Comparison of ENCODE assay signal across 5 worm cellular contexts in the genomic region with DNA sequence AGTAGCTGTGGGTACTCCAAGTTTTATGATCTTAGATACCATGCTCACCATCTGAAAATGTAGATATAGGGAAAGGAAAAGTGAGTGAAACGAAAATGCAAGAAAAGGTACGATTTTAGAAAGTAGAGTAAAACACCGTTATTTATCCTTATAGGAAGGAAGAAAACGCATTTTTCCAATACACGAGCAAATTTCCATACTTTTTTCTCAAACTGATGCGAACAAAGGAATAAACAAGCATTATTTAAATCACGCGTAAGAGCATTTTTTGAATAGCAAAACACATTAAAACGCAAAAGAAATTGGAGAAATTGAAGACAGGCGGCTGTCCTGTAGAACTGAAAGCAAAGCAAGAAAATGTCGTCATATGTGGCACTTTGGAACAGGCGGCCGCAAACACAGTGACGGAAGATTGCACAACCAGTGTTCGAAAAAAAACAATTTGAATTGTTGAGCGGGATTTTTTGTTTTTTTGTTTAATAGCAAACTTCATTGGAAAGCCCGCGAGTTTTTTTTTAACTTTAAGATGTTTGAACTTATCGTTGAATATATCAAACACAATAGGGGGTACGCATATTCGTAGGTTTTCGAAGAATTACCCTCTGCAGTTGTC.
A peak's percentile ranks its signal among the peaks of the same experiment; 100 is the strongest.
TF ChIP-seq lines count a peak whose summit lies in the region.

A gene (minus strand): TSS at position 51 of the 613 bp plus-strand sequence.

TF ChIP-seq in whole organism, L1 larva, 84 proteins besides CTCF, POLR2A, EP300 and RAD21 (continues in another document):
- no peak for TF ChIP-seq nhr-47 (tag; optimal IDR thresholded peaks at IDR 0.05; lab: Kevin White, UChicago)
- TF ChIP-seq ces-1 (GFP tag; optimal IDR thresholded peaks at IDR 0.05; lab: Kevin White, UChicago): no peak
- TF ChIP-seq efl-1 (optimal IDR thresholded peaks at IDR 0.05; lab: Kevin White, UChicago): peak in 1 of 2 experiments; percentile 7
- TF ChIP-seq efl-1 (GFP tag; optimal IDR thresholded peaks at IDR 0.05 in 1 of 2; lab: Kevin White, UChicago): peak; percentile 47 to 95
- no peak for TF ChIP-seq rnt-1 (tag; optimal IDR thresholded peaks at IDR 0.05; lab: Kevin White, UChicago)
- no peak for TF ChIP-seq nhr-71 (tag; optimal IDR thresholded peaks at IDR 0.05; lab: Kevin White, UChicago)
- no peak for TF ChIP-seq lir-3 (tag; optimal IDR thresholded peaks at IDR 0.05; lab: Kevin White, UChicago; ENCODE audit: poor library complexity)
- peak; percentile 87 for TF ChIP-seq F16B12.6 (tag; optimal IDR thresholded peaks at IDR 0.05; lab: Kevin White, UChicago)
- no peak for TF ChIP-seq vab-15 (tag; optimal IDR thresholded peaks at IDR 0.05; lab: Kevin White, UChicago)
- TF ChIP-seq hpl-2 (GFP tag; optimal IDR thresholded peaks at IDR 0.05; lab: Kevin White, UChicago): no peak
- TF ChIP-seq nhr-85 (tag; lab: Kevin White, UChicago): no peak
- TF ChIP-seq sup-37 (GFP tag; optimal IDR thresholded peaks at IDR 0.05; lab: Kevin White, UChicago): no peak
- no peak for TF ChIP-seq lin-14 (GFP tag; optimal IDR thresholded peaks at IDR 0.05; lab: Kevin White, UChicago)
- TF ChIP-seq mep-1 (tag; optimal IDR thresholded peaks at IDR 0.05; lab: Kevin White, UChicago): no peak
- TF ChIP-seq ceh-82 (tag; optimal IDR thresholded peaks at IDR 0.05; lab: Kevin White, UChicago): no peak
- TF ChIP-seq snu-23 (GFP tag; optimal IDR thresholded peaks at IDR 0.05; lab: Kevin White, UChicago): peak; percentile 28
- TF ChIP-seq mab-9 (GFP tag; IDR thresholded peaks at IDR 0.05; lab: Robert Waterston, UW): no peak

TF ChIP-seq in whole organism, L2 larva, 48 proteins besides CTCF, POLR2A, EP300 and RAD21:
- TF ChIP-seq ztf-4 (tag; optimal IDR thresholded peaks at IDR 0.05; lab: Kevin White, UChicago) (no peak), nhr-23 (tag; optimal IDR thresholded peaks at IDR 0.05; lab: Kevin White, UChicago) (no peak), ama-1 (optimal IDR thresholded peaks at IDR 0.05; lab: Kevin White, UChicago) (no peak), C34F6.9 (tag; optimal IDR thresholded peaks at IDR 0.05; lab: Kevin White, UChicago) (no peak), lin-39 (tag; optimal IDR thresholded peaks at IDR 0.05; lab: Kevin White, UChicago) (no peak), ceh-16 (tag; optimal IDR thresholded peaks at IDR 0.05; lab: Kevin White, UChicago) (no peak), mdl-1 (tag; optimal IDR thresholded peaks at IDR 0.05; lab: Kevin White, UChicago) (no peak), lin-13 (GFP tag; optimal IDR thresholded peaks at IDR 0.05; lab: Kevin White, UChicago) (no peak), nhr-129 (tag; optimal IDR thresholded peaks at IDR 0.05; lab: Kevin White, UChicago) (peak; percentile 4)

TF ChIP-seq in whole organism, L3 larva, 47 proteins besides CTCF, POLR2A, EP300 and RAD21:
- no peak for TF ChIP-seq tbx-2 (tag; optimal IDR thresholded peaks at IDR 0.05; lab: Kevin White, UChicago)
- peak; percentile 11 for TF ChIP-seq elt-2 (tag; optimal IDR thresholded peaks at IDR 0.05; lab: Kevin White, UChicago)
- TF ChIP-seq fkh-2 (tag; optimal IDR thresholded peaks at IDR 0.05; lab: Kevin White, UChicago): no peak
- no peak for TF ChIP-seq jun-1 (tag; optimal IDR thresholded peaks at IDR 0.05; lab: Kevin White, UChicago)
- TF ChIP-seq elt-3 (tag; optimal IDR thresholded peaks at IDR 0.05; lab: Kevin White, UChicago): no peak
- TF ChIP-seq ZK546.5 (tag; optimal IDR thresholded peaks at IDR 0.05; lab: Kevin White, UChicago): no peak
- TF ChIP-seq nhr-25 (tag; optimal IDR thresholded peaks at IDR 0.05; lab: Kevin White, UChicago): no peak
- TF ChIP-seq ceh-82 (tag; optimal IDR thresholded peaks at IDR 0.05; lab: Kevin White, UChicago): no peak
- TF ChIP-seq snpc-4 (tag; optimal IDR thresholded peaks at IDR 0.05; lab: Kevin White, UChicago): no peak

TF ChIP-seq in whole organism, L4 larva, 104 proteins besides CTCF, POLR2A, EP300 and RAD21:
- TF ChIP-seq ceh-20 (GFP tag; IDR thresholded peaks at IDR 0.05; lab: Robert Waterston, UW) (no peak), mes-2 (tag; optimal IDR thresholded peaks at IDR 0.05; lab: Kevin White, UChicago; ENCODE audit: poor library complexity, severe bottlenecking) (peak; percentile 40), dmd-9 (GFP tag; IDR thresholded peaks at IDR 0.05; lab: Robert Waterston, UW) (no peak), F10B5.3 (tag; optimal IDR thresholded peaks at IDR 0.05; lab: Kevin White, UChicago) (no peak), pqm-1 (tag; optimal IDR thresholded peaks at IDR 0.05; lab: Kevin White, UChicago) (no peak), dpl-1 (GFP tag; optimal IDR thresholded peaks at IDR 0.05; lab: Kevin White, UChicago) (peak; percentile 30), php-3 (GFP tag; IDR thresholded peaks at IDR 0.05; lab: Robert Waterston, UW) (no peak), hlh-11 (tag; optimal IDR thresholded peaks at IDR 0.05; lab: Kevin White, UChicago) (no peak), lin-38 (GFP tag; IDR thresholded peaks at IDR 0.05; lab: Robert Waterston, UW) (no peak), dmd-6 (GFP tag; IDR thresholded peaks at IDR 0.05; lab: Robert Waterston, UW) (no peak), Y105C5A.15 (GFP tag; IDR thresholded peaks at IDR 0.05; lab: Robert Waterston, UW) (no peak), nhr-76 (tag; optimal IDR thresholded peaks at IDR 0.05; lab: Kevin White, UChicago) (no peak), skn-1 (tag; optimal IDR thresholded peaks at IDR 0.05; lab: Kevin White, UChicago) (no peak), nhr-111 (GFP tag; optimal IDR thresholded peaks at IDR 0.05; lab: Kevin White, UChicago) (no peak), zfp-2 (tag; optimal IDR thresholded peaks at IDR 0.05; lab: Kevin White, UChicago) (no peak), spr-1 (tag; optimal IDR thresholded peaks at IDR 0.05; lab: Kevin White, UChicago) (no peak), duxl-1 (tag; optimal IDR thresholded peaks at IDR 0.05; lab: Kevin White, UChicago; ENCODE audit: poor library complexity) (no peak), F37D6.2 (tag; optimal IDR thresholded peaks at IDR 0.05; lab: Kevin White, UChicago) (no peak)

TF ChIP-seq in whole organism, young adult, 124 proteins besides CTCF, POLR2A, EP300 and RAD21:
- peak; percentile 93 for TF ChIP-seq madf-6 (GFP tag; IDR thresholded peaks at IDR 0.05; lab: Robert Waterston, UW)
- peak; percentile 71; the same call in 1 of the 2 replicates for TF ChIP-seq ceh-91 (GFP tag; IDR thresholded peaks at IDR 0.05; lab: Robert Waterston, UW)
- TF ChIP-seq attf-5 (GFP tag; optimal IDR thresholded peaks at IDR 0.05; lab: Kevin White, UChicago): no peak
- TF ChIP-seq lin-54 (GFP tag; optimal IDR thresholded peaks at IDR 0.05; lab: Kevin White, UChicago): peak; percentile 72
- 0 out of 2 replicates have a peak, but pooled peaks have one; percentile 23 for TF ChIP-seq Y79H2A.3 (GFP tag; conservative IDR thresholded peaks at IDR 0.05; lab: Robert Waterston, UW)
- peak; percentile 41 for TF ChIP-seq snpc-1.1 (tag; optimal IDR thresholded peaks at IDR 0.05; lab: Kevin White, UChicago; ENCODE audit: insufficient read depth)
- peak; percentile 29 for TF ChIP-seq snpc-1.3 (tag; optimal IDR thresholded peaks at IDR 0.05; lab: Kevin White, UChicago; ENCODE audit: insufficient read depth)
- TF ChIP-seq nhr-80 (tag; optimal IDR thresholded peaks at IDR 0.05; lab: Kevin White, UChicago): no peak
- peak; percentile 2 for TF ChIP-seq ztf-18 (tag; optimal IDR thresholded peaks at IDR 0.05; lab: Kevin White, UChicago)
- TF ChIP-seq madf-8 (GFP tag; conservative IDR thresholded peaks at IDR 0.05; lab: Robert Waterston, UW): peak; percentile 80
- TF ChIP-seq madf-3 (GFP tag; IDR thresholded peaks at IDR 0.05; lab: Robert Waterston, UW): 0 out of 2 replicates have a peak, but pooled peaks have one; percentile 12
- peak; percentile 51 for TF ChIP-seq dpl-1 (GFP tag; optimal IDR thresholded peaks at IDR 0.05; lab: Kevin White, UChicago)
- 0 out of 2 replicates have a peak, but pooled peaks have one; percentile 29 for TF ChIP-seq B0019.2 (GFP tag; conservative IDR thresholded peaks at IDR 0.05; lab: Robert Waterston, UW)
- no peak for TF ChIP-seq athp-1 (tag; optimal IDR thresholded peaks at IDR 0.05; lab: Kevin White, UChicago)
- TF ChIP-seq bed-2 (GFP tag; IDR thresholded peaks at IDR 0.05; lab: Robert Waterston, UW): no peak
- TF ChIP-seq lsl-1 (GFP tag; optimal IDR thresholded peaks at IDR 0.05; lab: Kevin White, UChicago): peak; percentile 58
- TF ChIP-seq ceh-58 (GFP tag; IDR thresholded peaks at IDR 0.05; lab: Robert Waterston, UW): no peak
- no peak for TF ChIP-seq him-1 (tag; optimal IDR thresholded peaks at IDR 0.05; lab: Kevin White, UChicago)
- TF ChIP-seq nhr-120 (GFP tag; IDR thresholded peaks at IDR 0.05; lab: Robert Waterston, UW): no peak
- peak; percentile 46 for TF ChIP-seq dox-1 (GFP tag; IDR thresholded peaks at IDR 0.05; lab: Robert Waterston, UW)
- TF ChIP-seq gei-17 (GFP tag; optimal IDR thresholded peaks at IDR 0.05; lab: Kevin White, UChicago): no peak
- peak; percentile 37; the same call in 1 of the 2 replicates for TF ChIP-seq hmg-1.2 (GFP tag; IDR thresholded peaks at IDR 0.05; lab: Robert Waterston, UW)
- peak; percentile 81 for TF ChIP-seq efl-1 (GFP tag; optimal IDR thresholded peaks at IDR 0.05; lab: Kevin White, UChicago)
- TF ChIP-seq aptf-2 (GFP tag; conservative IDR thresholded peaks at IDR 0.05; lab: Robert Waterston, UW): 0 out of 2 replicates have a peak, but pooled peaks have one; percentile 30
- no peak for TF ChIP-seq lin-40 (tag; optimal IDR thresholded peaks at IDR 0.05; lab: Kevin White, UChicago)
- peak; percentile 64 for TF ChIP-seq snpc-3.4 (tag; optimal IDR thresholded peaks at IDR 0.05; lab: Kevin White, UChicago)
- TF ChIP-seq mcd-1 (GFP tag; IDR thresholded peaks at IDR 0.05; lab: Robert Waterston, UW): no peak
- peak; percentile 49; the same call in 1 of the 2 replicates for TF ChIP-seq F33H1.4 (GFP tag; IDR thresholded peaks at IDR 0.05; lab: Robert Waterston, UW)
- TF ChIP-seq D2030.7 (GFP tag; IDR thresholded peaks at IDR 0.05; lab: Robert Waterston, UW): peak; percentile 24; the same call in 1 of the 2 replicates
- no peak for TF ChIP-seq zim-3 (tag; optimal IDR thresholded peaks at IDR 0.05; lab: Kevin White, UChicago)
- TF ChIP-seq hlh-26 (GFP tag; conservative IDR thresholded peaks at IDR 0.05; lab: Robert Waterston, UW): no peak
- TF ChIP-seq xnd-1 (tag; optimal IDR thresholded peaks at IDR 0.05; lab: Kevin White, UChicago): peak; percentile 61
- no peak for TF ChIP-seq T07F8.4 (tag; optimal IDR thresholded peaks at IDR 0.05; lab: Kevin White, UChicago)
- TF ChIP-seq ztf-25 (GFP tag; IDR thresholded peaks at IDR 0.05; lab: Robert Waterston, UW): no peak
- no peak for TF ChIP-seq zfh-2 (GFP tag; conservative IDR thresholded peaks at IDR 0.05; lab: Robert Waterston, UW)
- TF ChIP-seq Y56A3A.18 (GFP tag; IDR thresholded peaks at IDR 0.05; lab: Robert Waterston, UW): no peak
- TF ChIP-seq rcor-1 (GFP tag; IDR thresholded peaks at IDR 0.05; lab: Robert Waterston, UW): 0 out of 2 replicates have a peak, but pooled peaks have one; percentile 22
